Worm (Caenorhabditis elegans) whole organism, young adult: ENCODE measurements around the gene srxa-18.

Experiments
- B0336.3 ChIP-seq: fragments of 200-800 bp; sonication (Bioruptor generic); IDR thresholded peaks from 2 replicates; pipeline ENCODE4 v1.3.6; 2022; ENCODE audit warnings: missing genetic modification characterization, missing compliant biosample characterization
- C06A6.2 ChIP-seq: fragments of 200-800 bp; sonication (Bioruptor generic); conservative IDR thresholded peaks from 2 replicates; pipeline ENCODE4 v1.3.6; 2022; ENCODE audit warnings: missing genetic modification characterization, missing compliant biosample characterization
- F23B12.7 ChIP-seq: sonication (generic microtip); optimal IDR thresholded peaks from 2 replicates; lab custom pipeline; 2017; ENCODE audit warnings: missing genetic modification characterization, mild to moderate bottlenecking, missing compliant biosample characterization, antibody characterized with exemption, moderate library complexity; ENCODE audit not compliant: insufficient read depth
- F37B4.10 ChIP-seq: fragments of 200-800 bp; sonication (Bioruptor generic); IDR thresholded peaks from 2 replicates; pipeline ENCODE4 v1.3.6; 2022; ENCODE audit warnings: missing genetic modification characterization, missing compliant biosample characterization
- F55B11.4 ChIP-seq: sonication (generic microtip); optimal IDR thresholded peaks from 2 replicates; lab custom pipeline; 2016; ENCODE audit warnings: missing compliant biosample characterization, missing genetic modification characterization, borderline replicate concordance; ENCODE audit not compliant: insufficient read depth
- F57C9.4 ChIP-seq: sonication (generic microtip); optimal IDR thresholded peaks from 2 replicates; lab custom pipeline; 2017; ENCODE audit warnings: mild to moderate bottlenecking, missing genetic modification characterization, missing compliant biosample characterization
- K11D2.4 ChIP-seq: fragments of 200-800 bp; sonication (Bioruptor generic); IDR thresholded peaks from 2 replicates; pipeline ENCODE4 v1.3.6; 2022; ENCODE audit warnings: missing genetic modification reagents, missing genetic modification characterization, missing compliant biosample characterization
- T07F8.4 ChIP-seq: sonication (generic microtip); optimal IDR thresholded peaks from 2 replicates; lab custom pipeline; 2016; ENCODE audit warnings: mild to moderate bottlenecking, missing genetic modification characterization, moderate library complexity, missing compliant biosample characterization
- Y95B8A.8 ChIP-seq: fragments of 200-800 bp; sonication (Bioruptor generic); IDR thresholded peaks from 2 replicates; pipeline ENCODE4 v1.3.6; 2022; ENCODE audit warnings: missing genetic modification reagents, missing genetic modification characterization, missing compliant biosample characterization
- aptf-2 ChIP-seq: fragments of 200-800 bp; sonication (Bioruptor generic); conservative IDR thresholded peaks from 2 replicates; pipeline ENCODE4 v1.3.6; 2022; ENCODE audit warnings: missing genetic modification reagents, missing genetic modification characterization, missing compliant biosample characterization
- aptf-3 ChIP-seq: fragments of 200-800 bp; sonication (Bioruptor generic); IDR thresholded peaks from 2 replicates; pipeline ENCODE4 v1.3.6; 2022; ENCODE audit warnings: missing genetic modification characterization, missing compliant biosample characterization
- attf-6 ChIP-seq: fragments of 200-800 bp; sonication (Bioruptor generic); IDR thresholded peaks from 2 replicates; pipeline ENCODE4 v1.3.6; 2022; ENCODE audit warnings: missing genetic modification reagents, missing genetic modification characterization, missing compliant biosample characterization
- cebp-1 ChIP-seq, 2 experiments: fragments of 200-800 bp in 1 of 2; sonication (Bioruptor generic) in 1 of 2; sonication (generic microtip) in 1 of 2; IDR thresholded peaks in 1 of 2; optimal IDR thresholded peaks in 1 of 2; 2 replicates each; pipeline versions ENCODE4 v1.3.6 to Lab custom; 2017 to 2022; ENCODE audit warnings: missing compliant biosample characterization in 2 of 2, missing genetic modification characterization in 2 of 2, mild to moderate bottlenecking in 1 of 2, missing genetic modification reagents in 1 of 2, moderate library complexity in 1 of 2
- cebp-2 ChIP-seq: fragments of 200-800 bp; sonication (Bioruptor generic); IDR thresholded peaks from 2 replicates; pipeline ENCODE4 v1.3.6; 2022; ENCODE audit warnings: missing genetic modification characterization, missing compliant biosample characterization
- egl-18 ChIP-seq: fragments of 200-800 bp; sonication (Bioruptor generic); IDR thresholded peaks from 2 replicates; pipeline ENCODE4 v1.3.6; 2022; ENCODE audit warnings: missing genetic modification reagents, missing genetic modification characterization, missing compliant biosample characterization
- ekl-4 ChIP-seq: fragments of 200-800 bp; sonication (Bioruptor generic); IDR thresholded peaks from 2 replicates; pipeline ENCODE4 v1.3.6; 2022; ENCODE audit warnings: missing genetic modification reagents, missing genetic modification characterization, missing compliant biosample characterization
- him-1 ChIP-seq: sonication (generic microtip); optimal IDR thresholded peaks from 2 replicates; lab custom pipeline; 2016; ENCODE audit warnings: missing genotype, missing genetic modification reagents, missing genetic modification characterization, missing compliant biosample characterization
- hlh-26 ChIP-seq: fragments of 200-800 bp; sonication (Bioruptor generic); conservative IDR thresholded peaks from 2 replicates; pipeline ENCODE4 v1.3.6; 2022; ENCODE audit warnings: missing genetic modification reagents, missing genetic modification characterization, missing compliant biosample characterization
- lag-1 ChIP-seq: fragments of 200-800 bp; sonication (Bioruptor generic); IDR thresholded peaks from 2 replicates; pipeline ENCODE4 v1.3.6; 2022; ENCODE audit warnings: missing genetic modification reagents, missing genetic modification characterization, missing compliant biosample characterization
- let-526 ChIP-seq: fragments of 200-800 bp; sonication (Bioruptor generic); IDR thresholded peaks from 2 replicates; pipeline ENCODE4 v1.3.6; 2022; ENCODE audit warnings: missing genetic modification reagents, missing genetic modification characterization, missing compliant biosample characterization
- lin-26 ChIP-seq: fragments of 200-800 bp; sonication (Bioruptor generic); IDR thresholded peaks from 2 replicates; pipeline ENCODE4 v1.3.6; 2022; ENCODE audit warnings: missing genetic modification reagents, missing genetic modification characterization, missing compliant biosample characterization
- lin-40 ChIP-seq: sonication (generic microtip); optimal IDR thresholded peaks from 2 replicates; lab custom pipeline; 2016; ENCODE audit warnings: missing genetic modification characterization, mild to moderate bottlenecking, missing compliant biosample characterization, missing genotype, missing genetic modification reagents
- lin-54 ChIP-seq: fragments of 200-800 bp; sonication (Bioruptor generic); optimal IDR thresholded peaks from 2 replicates; lab custom pipeline; 2018; ENCODE audit warnings: mild to moderate bottlenecking, missing genetic modification characterization, missing compliant biosample characterization
- lsl-1 ChIP-seq: fragments of 200-800 bp; sonication (Bioruptor generic); optimal IDR thresholded peaks from 2 replicates; lab custom pipeline; 2018; ENCODE audit warnings: mild to moderate bottlenecking, missing genetic modification characterization, moderate library complexity, missing compliant biosample characterization
- lsy-27 ChIP-seq: sonication (generic microtip); optimal IDR thresholded peaks from 2 replicates; lab custom pipeline; 2017; ENCODE audit warnings: missing genetic modification characterization, mild to moderate bottlenecking, missing compliant biosample characterization, antibody characterized with exemption, missing genotype, borderline replicate concordance; ENCODE audit not compliant: insufficient read depth
- madf-3 ChIP-seq: fragments of 200-800 bp; sonication (Bioruptor generic); IDR thresholded peaks from 2 replicates; pipeline ENCODE4 v1.3.6; 2022; ENCODE audit warnings: missing genetic modification reagents, missing genetic modification characterization, missing compliant biosample characterization
- madf-6 ChIP-seq: fragments of 200-800 bp; sonication (Bioruptor generic); IDR thresholded peaks from 2 replicates; pipeline ENCODE4 v1.3.6; 2022; ENCODE audit warnings: missing genetic modification reagents, missing genetic modification characterization, missing compliant biosample characterization
- mcd-1 ChIP-seq: fragments of 200-800 bp; sonication (Bioruptor generic); IDR thresholded peaks from 2 replicates; pipeline ENCODE4 v1.3.6; 2022; ENCODE audit warnings: missing genetic modification reagents, missing genetic modification characterization, missing compliant biosample characterization
- nfya-2 ChIP-seq: fragments of 200-800 bp; sonication (Bioruptor generic); IDR thresholded peaks from 2 replicates; pipeline ENCODE4 v1.3.6; 2022; ENCODE audit warnings: missing genetic modification reagents, missing genetic modification characterization, missing compliant biosample characterization
- sea-2 ChIP-seq: fragments of 200-800 bp; sonication (Bioruptor generic); IDR thresholded peaks from 2 replicates; pipeline ENCODE4 v1.3.6; 2022; ENCODE audit warnings: missing genetic modification characterization, missing compliant biosample characterization
- tbp1 ChIP-seq: fragments of 200-800 bp; sonication (Bioruptor generic); optimal IDR thresholded peaks from 2 replicates; lab custom pipeline; 2018; ENCODE audit warnings: mild to moderate bottlenecking, missing genetic modification characterization, missing compliant biosample characterization
- unc-130 ChIP-seq: sonication (generic microtip); optimal IDR thresholded peaks from 2 replicates; lab custom pipeline; 2016; ENCODE audit warnings: missing genetic modification reagents, missing genetic modification characterization, missing compliant biosample characterization
- xnd-1 ChIP-seq: sonication (generic microtip); optimal IDR thresholded peaks from 2 replicates; lab custom pipeline; 2016; ENCODE audit warnings: missing genotype, missing genetic modification reagents, missing genetic modification characterization, missing compliant biosample characterization
- ztf-22 ChIP-seq: fragments of 200-800 bp; sonication (Bioruptor generic); optimal IDR thresholded peaks from 2 replicates; lab custom pipeline; 2018; ENCODE audit warnings: mild to moderate bottlenecking, missing genetic modification characterization, moderate library complexity, missing compliant biosample characterization
- ztf-3 ChIP-seq: fragments of 200-800 bp; sonication (Bioruptor generic); optimal IDR thresholded peaks from 2 replicates; lab custom pipeline; 2018; ENCODE audit warnings: mild to moderate bottlenecking, missing genetic modification characterization, missing compliant biosample characterization

Gene srxa-18

DNA sequence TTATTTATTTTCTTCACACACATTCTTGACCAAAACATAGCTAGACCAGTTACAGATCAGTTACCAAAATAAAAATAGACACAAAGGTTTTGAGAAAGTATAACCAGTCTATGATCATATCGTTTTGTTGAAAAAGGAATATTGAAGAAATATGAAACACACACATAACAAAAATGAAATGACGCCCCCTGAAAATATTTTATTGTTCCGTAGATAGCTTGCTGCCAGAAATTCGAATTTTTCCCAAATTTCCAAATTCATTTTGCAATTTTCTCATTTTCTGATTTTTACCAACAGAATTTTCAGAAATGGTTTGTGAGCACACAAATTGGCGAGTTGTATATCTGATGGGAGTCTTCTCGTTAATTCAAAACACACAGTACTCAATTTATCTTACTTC lies 45.4 kb downstream of the srxa-18 start, which contains the start of gene F57A8.7:
F57A8.7 (plus strand) TSS at position 301 of the 400 bp plus-strand sequence.
- TF ChIP-seq lsy-27 (no peak), hlh-26 (GFP tag; lab: Robert Waterston, UW) (no peak), aptf-2 (GFP tag; lab: Robert Waterston, UW) (no peak), unc-130 (no peak), madf-3 (no peak), lin-26 (GFP tag; lab: Robert Waterston, UW) (no peak), sea-2 (GFP tag; lab: Robert Waterston, UW) (no peak), cebp-2 (no peak), attf-6 (no peak), ztf-22 (GFP tag; lab: Kevin White, UChicago) (no peak), aptf-3 (GFP tag; lab: Robert Waterston, UW) (no peak), T07F8.4 (tag; lab: Kevin White, UChicago) (no peak)
- TF ChIP-seq, all 124 proteins: peak for 0

DNA sequence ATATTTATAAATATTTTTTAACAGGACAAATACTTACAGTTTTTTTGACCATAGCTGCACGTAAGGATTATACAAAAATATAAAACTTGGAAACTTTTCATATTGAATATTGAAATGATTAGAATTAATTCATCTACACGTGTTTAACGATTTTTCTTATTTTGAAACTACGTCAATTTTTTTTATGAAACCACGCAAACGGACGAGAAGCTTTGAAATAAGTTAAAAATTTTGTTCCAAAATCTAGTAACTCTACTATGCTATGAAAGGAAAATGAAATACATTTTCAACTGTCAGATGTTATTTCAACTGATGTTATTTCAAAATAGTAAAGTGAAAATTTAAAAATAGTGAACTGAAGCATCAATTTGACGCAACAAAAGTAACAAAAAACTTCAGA lies 47.0 kb downstream of the srxa-18 start, which contains the start of gene F57A8.6:
F57A8.6 (minus strand) TSS at position 101 of the 400 bp plus-strand sequence.
- TF ChIP-seq nfya-2 (GFP tag; lab: Robert Waterston, UW), result no peak
- no peak for TF ChIP-seq K11D2.4
- TF ChIP-seq madf-6 (GFP tag; lab: Robert Waterston, UW), result no peak
- TF ChIP-seq let-526 (GFP tag; lab: Robert Waterston, UW), result no peak
- TF ChIP-seq ekl-4 (GFP tag; lab: Robert Waterston, UW), result no peak
- no peak for TF ChIP-seq hlh-26 (GFP tag; lab: Robert Waterston, UW)
- TF ChIP-seq F23B12.7 (tag; lab: Kevin White, UChicago), result no peak
- TF ChIP-seq lin-54 (GFP tag; lab: Kevin White, UChicago), result no peak
- no peak for TF ChIP-seq B0336.3 (GFP tag; lab: Robert Waterston, UW)
- TF ChIP-seq lin-40, result no peak
- no peak for TF ChIP-seq Y95B8A.8
- no peak for TF ChIP-seq F37B4.10 (GFP tag; lab: Robert Waterston, UW)
- TF ChIP-seq mcd-1 (GFP tag; lab: Robert Waterston, UW), result no peak
- TF ChIP-seq C06A6.2 (GFP tag; lab: Robert Waterston, UW), result no peak
- no peak for TF ChIP-seq lsl-1 (GFP tag; lab: Kevin White, UChicago)
- no peak for TF ChIP-seq cebp-1 (GFP tag; IDR thresholded peaks at IDR 0.05; lab: Robert Waterston, UW)
- TF ChIP-seq cebp-1 (tag; optimal IDR thresholded peaks at IDR 0.05; lab: Kevin White, UChicago), result no peak
- TF ChIP-seq F55B11.4 (tag; lab: Kevin White, UChicago), result no peak

DNA sequence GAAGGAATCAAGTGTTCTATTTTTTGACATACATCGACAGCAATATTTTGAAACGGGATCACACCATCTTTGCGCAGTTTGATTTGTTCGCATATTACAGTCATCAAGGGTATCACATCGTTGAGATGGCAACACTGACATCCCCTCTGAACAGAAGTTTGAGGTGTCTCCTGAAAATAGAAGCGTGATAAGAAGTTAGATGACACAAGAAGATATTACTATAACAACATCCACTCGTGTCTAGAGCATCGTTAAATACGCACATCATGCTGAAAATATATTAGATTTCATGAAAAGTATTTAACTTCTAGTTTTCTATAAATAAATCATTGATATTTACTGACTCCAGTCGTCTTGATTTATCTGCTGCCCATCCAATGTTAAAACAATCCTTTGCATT lies 48.1 kb downstream of the srxa-18 start:
- TF ChIP-seq him-1 (tag; lab: Kevin White, UChicago) (no peak), egl-18 (GFP tag; lab: Robert Waterston, UW) (no peak), xnd-1 (no peak), lin-26 (GFP tag; lab: Robert Waterston, UW) (no peak), lag-1 (GFP tag; lab: Robert Waterston, UW) (no peak), tbp1 (no peak), ztf-22 (GFP tag; lab: Kevin White, UChicago) (no peak), C06A6.2 (GFP tag; lab: Robert Waterston, UW) (no peak), ztf-3 (GFP tag; lab: Kevin White, UChicago) (no peak), F57C9.4 (no peak)
